Fruit fly (Drosophila melanogaster) whole organism: ENCODE data around the gene CG14314.

Experiments used
- CG8478 ChIP-seq: fragments of >200 bp; optimal IDR thresholded peaks from 2 replicates; lab custom pipeline; 2018; ENCODE audit warnings: inconsistent platforms
- psq ChIP-seq: fragments of >200 bp; optimal IDR thresholded peaks from 2 replicates; lab custom pipeline; 2017
- usp ChIP-seq: fragments of >200 bp; optimal IDR thresholded peaks from 2 replicates; lab custom pipeline; 2017; ENCODE audit warnings: missing biosample characterization, missing genetic modification characterization, mixed read lengths

dm6 chr3R:18234699-18235257 is 18.8 kb downstream of the CG14314 start:
- TF ChIP-seq usp (GFP tag; lab: Kevin White, UChicago) (no peak), CG8478 (lab: Kevin White, UChicago) (no peak), psq (lab: Kevin White, UChicago) (no peak)
